Worm (Caenorhabditis elegans) whole organism, L3 larva: Measurements from ENCODE around the gene F35F10.1.

Source experiments
- snpc-4 ChIP-seq: fragments of 150-350 bp; optimal IDR thresholded peaks from 2 replicates; lab custom pipeline; 2014; ENCODE audit warnings: missing biosample characterization, missing genetic modification characterization
- ztf-11 ChIP-seq: fragments of 150-350 bp; optimal IDR thresholded peaks from 2 replicates; lab custom pipeline; 2014; ENCODE audit warnings: missing biosample characterization, missing genetic modification characterization

ce11 chrV:3278101-3278639, 37.9 kb upstream of the F35F10.1 start, which contains the start of gene fbxa-64:
- TF ChIP-seq ztf-11 (tag; lab: Kevin White, UChicago) = no peak
- TF ChIP-seq snpc-4 (tag; lab: Kevin White, UChicago) = no peak
